Worm (Caenorhabditis elegans): ENCODE results near the gene bli-6.

DNA sequence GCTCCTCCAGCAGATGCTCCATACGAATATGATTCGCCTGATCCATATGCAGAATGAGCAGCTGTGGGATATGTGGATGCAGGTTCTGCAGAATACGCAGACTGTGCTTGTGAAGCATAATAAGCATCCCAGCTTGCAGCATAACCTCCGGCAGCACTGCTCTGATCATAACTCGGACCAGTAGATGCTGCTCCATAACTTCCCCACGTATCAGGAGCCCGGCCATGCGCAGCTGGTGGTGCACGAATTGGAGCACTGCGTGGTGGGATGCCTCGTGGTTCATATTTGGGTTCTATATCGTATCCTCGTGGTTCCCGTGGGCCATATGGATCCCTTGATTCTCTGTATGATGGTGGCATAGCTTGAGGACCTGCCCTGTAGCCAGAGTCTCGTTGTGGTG is 3.1 kb upstream of the bli-6 start:
- no peak for TF ChIP-seq snpc-4 (tag; optimal IDR thresholded peaks at IDR 0.05)
- no peak for TF ChIP-seq blmp-1 (tag; optimal IDR thresholded peaks at IDR 0.05; ENCODE audit: insufficient read depth)
- no peak for TF ChIP-seq lin-39 (tag; optimal IDR thresholded peaks at IDR 0.05)
- no peak for TF ChIP-seq mdl-1 (tag; optimal IDR thresholded peaks at IDR 0.05)
- TF ChIP-seq unc-62 (GFP tag; optimal IDR thresholded peaks at IDR 0.05) = no peak
- TF ChIP-seq aly-2 (tag; optimal IDR thresholded peaks at IDR 0.05) = no peak
- no peak for TF ChIP-seq zag-1 (tag; optimal IDR thresholded peaks at IDR 0.05)
- TF ChIP-seq alr-1 (tag; optimal IDR thresholded peaks at IDR 0.05) = no peak
- no peak for TF ChIP-seq peb-1 (tag; optimal IDR thresholded peaks at IDR 0.05)
- no peak for TF ChIP-seq nhr-237 (tag; optimal IDR thresholded peaks at IDR 0.05)

Measured in whole organism, L2 larva.